Worm (Caenorhabditis elegans) whole organism, young adult: ENCODE data around the gene bris-1.

Experiments used
- F57C9.4 ChIP-seq: sonication (generic microtip); optimal IDR thresholded peaks from 2 replicates; lab custom pipeline; 2017; ENCODE audit warnings: mild to moderate bottlenecking, missing genetic modification characterization, missing compliant biosample characterization
- Y53F4B.3 ChIP-seq: fragments of 200-800 bp; sonication (Bioruptor generic); IDR thresholded peaks from 2 replicates; pipeline ENCODE4 v1.3.6; 2022; ENCODE audit warnings: missing genetic modification reagents, missing genetic modification characterization, missing compliant biosample characterization
- him-1 ChIP-seq: sonication (generic microtip); optimal IDR thresholded peaks from 2 replicates; lab custom pipeline; 2016; ENCODE audit warnings: missing genotype, missing genetic modification reagents, missing genetic modification characterization, missing compliant biosample characterization

DNA sequence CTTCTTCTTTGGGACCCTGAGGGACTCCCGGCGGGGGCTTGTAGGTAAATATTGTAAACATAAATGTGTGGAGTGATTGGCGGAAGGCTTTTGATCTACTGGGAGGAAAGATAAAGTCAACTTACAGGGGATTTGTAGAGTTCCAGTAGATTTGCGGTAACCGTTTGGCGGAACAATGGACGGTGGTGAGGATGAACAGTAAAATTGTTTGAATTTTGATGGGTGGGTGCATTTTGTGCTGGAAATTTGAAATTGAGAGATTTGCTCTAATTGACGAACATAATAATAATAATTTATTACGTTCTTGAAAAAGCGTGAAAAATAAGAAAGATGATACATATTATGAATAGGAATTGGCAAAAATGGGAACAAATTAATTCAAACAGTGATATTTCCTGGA is 52.5 kb downstream of the bris-1 start, which contains the start of gene vab-2:
- TF ChIP-seq Y53F4B.3 (GFP tag; lab: Robert Waterston, UW) (no peak), F57C9.4 (tag; lab: Kevin White, UChicago) (no peak), him-1 (tag; lab: Kevin White, UChicago) (no peak)
